Worm (Caenorhabditis elegans) whole organism, L3 larva: Measurements from ENCODE around the gene igdb-2.
"Not testable (repeated sequence)": the region's sequence is repeated elsewhere in the genome, so short reads cannot be mapped to it uniquely, and the experiment has no call there.

Source experiments
- R02D3.7 ChIP-seq: fragments of 150-350 bp; optimal IDR thresholded peaks from 2 replicates; lab custom pipeline; 2014; ENCODE audit warnings: missing biosample characterization, missing genetic modification characterization
- ama-1 ChIP-seq: fragments of 150-350 bp; optimal IDR thresholded peaks from 2 replicates; lab custom pipeline; 2018
- ceh-16 ChIP-seq: sonication (generic microtip); optimal IDR thresholded peaks from 2 replicates; lab custom pipeline; 2017; ENCODE audit warnings: missing biosample characterization, missing genetic modification characterization
- ceh-28 ChIP-seq: fragments of 150-350 bp; optimal IDR thresholded peaks from 2 replicates; lab custom pipeline; 2014; ENCODE audit warnings: missing biosample characterization, missing genetic modification reagents, missing genetic modification characterization
- ceh-9 ChIP-seq: sonication (generic microtip); optimal IDR thresholded peaks from 2 replicates; lab custom pipeline; 2018; ENCODE audit warnings: missing biosample characterization, missing genetic modification characterization
- daf-12 ChIP-seq: fragments of 150-350 bp; optimal IDR thresholded peaks from 2 replicates; lab custom pipeline; 2014; ENCODE audit warnings: missing biosample characterization, missing genetic modification reagents, missing genetic modification characterization
- elt-1 ChIP-seq: fragments of 150-350 bp; optimal IDR thresholded peaks from 2 replicates; lab custom pipeline; 2014; ENCODE audit warnings: missing biosample characterization, missing genetic modification characterization
- elt-2 ChIP-seq: sonication (generic microtip); optimal IDR thresholded peaks from 2 replicates; lab custom pipeline; 2016; ENCODE audit warnings: missing genetic modification reagents, mild to moderate bottlenecking, missing genetic modification characterization, missing compliant biosample characterization
- eor-1 ChIP-seq, 2 experiments: fragments of 150-350 bp; optimal IDR thresholded peaks; 2 replicates each; lab custom pipeline; 2014 to 2018; ENCODE audit warnings: missing biosample characterization in 2 of 2, missing genetic modification characterization in 2 of 2
- fkh-10 ChIP-seq: sonication (generic microtip); optimal IDR thresholded peaks from 2 replicates; lab custom pipeline; 2017; ENCODE audit warnings: missing biosample characterization, missing genetic modification reagents, missing genetic modification characterization
- fos-1 ChIP-seq: fragments of 150-350 bp; optimal IDR thresholded peaks from 2 replicates; lab custom pipeline; 2014; ENCODE audit warnings: missing biosample characterization, missing genetic modification characterization
- jun-1 ChIP-seq: fragments of 150-350 bp; optimal IDR thresholded peaks from 2 replicates; lab custom pipeline; 2014; ENCODE audit warnings: missing biosample characterization, missing genetic modification reagents, missing genetic modification characterization
- lin-15B ChIP-seq: fragments of 150-350 bp; optimal IDR thresholded peaks from 2 replicates; lab custom pipeline; 2014; ENCODE audit warnings: missing biosample characterization, missing genetic modification characterization
- lin-39 ChIP-seq: fragments of 150-350 bp; optimal IDR thresholded peaks from 2 replicates; lab custom pipeline; 2018; ENCODE audit warnings: missing biosample characterization, missing genetic modification reagents, missing genetic modification characterization
- lsy-12 ChIP-seq: sonication (generic microtip); optimal IDR thresholded peaks from 2 replicates; lab custom pipeline; 2016; ENCODE audit warnings: mild to moderate bottlenecking, missing genetic modification characterization, missing compliant biosample characterization
- mdl-1 ChIP-seq: fragments of 150-350 bp; optimal IDR thresholded peaks from 2 replicates; lab custom pipeline; 2014; ENCODE audit warnings: missing biosample characterization, missing genetic modification characterization
- mml-1 ChIP-seq: fragments of 150-350 bp; sonication (generic microtip); optimal IDR thresholded peaks from 3 replicates; lab custom pipeline; 2014; ENCODE audit warnings: missing biosample characterization, missing genetic modification characterization
- nfya-1 ChIP-seq: sonication (generic microtip); optimal IDR thresholded peaks from 2 replicates; lab custom pipeline; 2017; ENCODE audit warnings: missing genetic modification characterization, mild to moderate bottlenecking, missing compliant biosample characterization, antibody characterized with exemption, moderate library complexity; ENCODE audit not compliant: insufficient read depth
- nhr-11 ChIP-seq: fragments of 150-350 bp; optimal IDR thresholded peaks from 2 replicates; lab custom pipeline; 2014; ENCODE audit warnings: missing biosample characterization, missing genetic modification characterization
- nhr-12 ChIP-seq: fragments of 150-350 bp; optimal IDR thresholded peaks from 2 replicates; lab custom pipeline; 2014; ENCODE audit warnings: missing biosample characterization, missing genetic modification characterization
- nhr-23 ChIP-seq: fragments of 150-350 bp; optimal IDR thresholded peaks from 2 replicates; lab custom pipeline; 2014; ENCODE audit warnings: missing biosample characterization, missing genetic modification reagents, missing genetic modification characterization
- nhr-237 ChIP-seq: fragments of 150-350 bp; optimal IDR thresholded peaks from 2 replicates; lab custom pipeline; 2014; ENCODE audit warnings: missing biosample characterization, missing genetic modification characterization
- nhr-25 ChIP-seq: sonication (generic microtip); optimal IDR thresholded peaks from 2 replicates; lab custom pipeline; 2017; ENCODE audit warnings: missing biosample characterization, missing genetic modification characterization
- nhr-28 ChIP-seq: fragments of 150-350 bp; optimal IDR thresholded peaks from 2 replicates; lab custom pipeline; 2014; ENCODE audit warnings: missing biosample characterization, missing genetic modification characterization
- nhr-67 ChIP-seq: fragments of 150-350 bp; optimal IDR thresholded peaks from 2 replicates; lab custom pipeline; 2014; ENCODE audit warnings: missing biosample characterization, missing genetic modification characterization
- nhr-76 ChIP-seq: fragments of 150-350 bp; sonication (generic microtip); optimal IDR thresholded peaks from 5 replicates; lab custom pipeline; 2014; ENCODE audit warnings: missing biosample characterization, missing genetic modification characterization
- nhr-77 ChIP-seq: fragments of 150-350 bp; optimal IDR thresholded peaks from 2 replicates; lab custom pipeline; 2014; ENCODE audit warnings: missing biosample characterization, missing genetic modification characterization
- pha-4 ChIP-seq: fragments of 150-350 bp; optimal IDR thresholded peaks from 2 replicates; lab custom pipeline; 2014; ENCODE audit warnings: missing biosample characterization, missing genetic modification reagents, missing genetic modification characterization
- pqm-1 ChIP-seq: fragments of 150-350 bp; optimal IDR thresholded peaks from 2 replicates; lab custom pipeline; 2017; ENCODE audit warnings: missing biosample characterization, missing genetic modification characterization, inconsistent platforms
- sea-2 ChIP-seq: fragments of 150-350 bp; sonication (generic microtip); optimal IDR thresholded peaks from 4 replicates; lab custom pipeline; 2014; ENCODE audit warnings: missing biosample characterization, missing genetic modification reagents, missing genetic modification characterization
- skn-1 ChIP-seq: fragments of 150-350 bp; optimal IDR thresholded peaks from 2 replicates; lab custom pipeline; 2014; ENCODE audit warnings: missing biosample characterization, missing genetic modification characterization
- snpc-4 ChIP-seq: fragments of 150-350 bp; optimal IDR thresholded peaks from 2 replicates; lab custom pipeline; 2014; ENCODE audit warnings: missing biosample characterization, missing genetic modification characterization
- tbx-2 ChIP-seq: sonication (generic microtip); optimal IDR thresholded peaks from 2 replicates; lab custom pipeline; 2016; ENCODE audit warnings: mild to moderate bottlenecking, missing genetic modification characterization, missing compliant biosample characterization
- unc-62 ChIP-seq: fragments of 150-350 bp; sonication (generic microtip); optimal IDR thresholded peaks from 4 replicates; lab custom pipeline; 2014; ENCODE audit warnings: missing biosample characterization, missing genetic modification reagents, missing genetic modification characterization
- zag-1 ChIP-seq: fragments of 150-350 bp; optimal IDR thresholded peaks from 2 replicates; lab custom pipeline; 2014; ENCODE audit warnings: missing biosample characterization, missing genetic modification characterization
- ztf-4 ChIP-seq: fragments of 150-350 bp; optimal IDR thresholded peaks from 2 replicates; lab custom pipeline; 2014; ENCODE audit warnings: missing biosample characterization, missing genetic modification characterization

Gene igdb-2

DNA sequence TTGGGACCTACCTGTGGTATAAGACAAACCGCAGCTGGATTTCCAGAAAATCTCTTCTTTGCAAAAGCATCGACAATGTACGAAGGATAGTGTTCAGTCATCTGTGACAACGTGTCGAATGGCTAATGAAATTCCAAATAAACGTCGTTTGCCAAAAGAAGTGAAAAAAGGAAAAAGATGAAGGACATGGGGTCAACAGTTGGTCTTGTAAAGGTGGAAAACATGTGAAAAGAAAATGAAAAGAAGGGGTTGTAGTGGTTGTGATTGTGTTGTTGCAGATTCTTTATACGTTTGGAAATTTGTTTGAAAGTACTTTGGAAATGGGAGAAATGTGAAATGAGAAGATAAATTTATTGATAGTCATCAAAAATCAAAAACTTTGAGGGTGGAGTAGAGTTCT lies 8.5 kb downstream of the igdb-2 start, which contains the start of gene T04A11.1:
T04A11.1 (minus strand) TSS at position 101 of the 400 bp plus-strand sequence.
- TF ChIP-seq nhr-237 (tag; lab: Kevin White, UChicago); lin-39; fos-1 (tag; lab: Kevin White, UChicago): not testable (repeated sequence)

DNA sequence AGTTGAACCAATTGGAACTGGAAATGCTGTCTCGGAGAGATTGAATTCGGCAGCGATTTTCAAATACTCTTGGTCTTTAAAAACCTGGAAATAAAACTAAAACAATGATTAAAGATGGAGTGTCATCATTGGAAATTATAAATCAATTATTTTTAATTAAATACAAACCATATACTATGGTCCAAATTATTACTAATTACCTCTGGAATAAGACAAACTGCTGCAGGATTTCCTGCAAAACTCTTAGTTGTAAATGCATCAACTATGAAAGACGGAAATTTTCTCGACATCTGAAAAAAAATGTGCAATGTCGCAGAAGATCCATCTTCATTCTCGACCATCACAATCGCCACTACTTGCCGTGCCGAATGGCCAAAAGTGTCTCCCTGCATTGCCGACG lies 10.3 kb downstream of the igdb-2 start, which contains the start of gene igdb-1:
igdb-1 (plus strand) TSS at position 301 of the 400 bp plus-strand sequence.
- TF ChIP-seq pqm-1 (tag; lab: Kevin White, UChicago); skn-1 (tag; lab: Kevin White, UChicago); nhr-25: not testable (repeated sequence)

DNA sequence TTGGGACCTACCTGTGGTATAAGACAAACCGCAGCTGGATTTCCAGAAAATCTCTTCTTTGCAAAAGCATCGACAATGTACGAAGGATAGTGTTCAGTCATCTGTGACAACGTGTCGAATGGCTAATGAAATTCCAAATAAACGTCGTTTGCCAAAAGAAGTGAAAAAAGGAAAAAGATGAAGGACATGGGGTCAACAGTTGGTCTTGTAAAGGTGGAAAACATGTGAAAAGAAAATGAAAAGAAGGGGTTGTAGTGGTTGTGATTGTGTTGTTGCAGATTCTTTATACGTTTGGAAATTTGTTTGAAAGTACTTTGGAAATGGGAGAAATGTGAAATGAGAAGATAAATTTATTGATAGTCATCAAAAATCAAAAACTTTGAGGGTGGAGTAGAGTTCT lies 16.0 kb downstream of the igdb-2 start, which contains the start of gene T04A11.4:
T04A11.4 (minus strand) TSS at position 101 of the 400 bp plus-strand sequence.
- not testable (repeated sequence) for TF ChIP-seq fos-1 (tag; lab: Kevin White, UChicago); mdl-1; fkh-10

DNA sequence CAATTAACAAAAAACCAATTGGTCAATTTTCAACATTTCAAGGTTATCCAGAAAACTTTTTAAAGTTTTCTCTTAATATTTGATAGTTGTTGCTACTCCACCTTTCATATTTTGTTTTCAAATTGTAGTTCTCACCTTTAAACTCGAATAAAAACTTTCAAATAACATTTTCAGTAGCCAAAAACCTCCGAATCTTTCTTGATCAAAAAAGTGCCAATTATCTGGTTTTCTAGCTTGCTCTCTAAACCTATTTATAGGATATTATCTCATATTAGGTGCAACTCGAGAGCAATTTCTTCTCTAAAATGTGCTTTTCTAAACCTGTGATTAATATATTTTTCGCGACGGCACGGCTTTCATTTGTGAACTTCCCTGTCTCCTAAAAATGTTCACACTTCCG lies 18.7 kb downstream of the igdb-2 start, which contains the start of gene sru-26:
sru-26 (plus strand) TSS at position 301 of the 400 bp plus-strand sequence.
- TF ChIP-seq eor-1 (tag; optimal IDR thresholded peaks at IDR 0.05; lab: Kevin White, UChicago) (no peak), pqm-1 (tag; lab: Kevin White, UChicago) (no peak), elt-2 (tag; lab: Kevin White, UChicago) (no peak), ama-1 (no peak), lin-39 (no peak), snpc-4 (tag; lab: Kevin White, UChicago) (no peak), nhr-237 (tag; lab: Kevin White, UChicago) (no peak), nhr-76 (tag; lab: Kevin White, UChicago) (no peak)

DNA sequence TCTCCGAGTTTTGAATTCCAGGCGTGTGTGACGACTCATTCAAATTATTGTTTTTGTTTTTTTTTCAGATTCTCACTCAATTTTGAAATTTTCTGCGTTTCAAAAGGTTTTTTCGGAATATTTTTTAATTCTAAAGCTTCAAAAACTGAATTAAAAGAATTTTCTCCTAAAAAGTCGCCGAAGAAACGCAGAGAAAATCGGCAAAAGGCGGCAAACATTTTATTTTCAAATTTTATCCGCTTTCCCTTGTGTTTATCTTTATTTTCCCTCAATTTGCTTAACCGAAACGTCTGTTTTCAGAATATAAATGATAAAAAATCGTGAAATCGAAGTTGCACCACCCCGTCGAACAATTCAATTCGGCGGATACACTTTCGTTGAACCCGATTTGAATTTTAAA lies 22.0 kb downstream of the igdb-2 start, which contains the start of gene him-6:
him-6 (plus strand) TSS at position 301 of the 400 bp plus-strand sequence.
- TF ChIP-seq ztf-4 (tag; lab: Kevin White, UChicago) = no peak
- no peak for TF ChIP-seq nhr-77
- TF ChIP-seq nhr-23 (tag; lab: Kevin White, UChicago) = no peak
- TF ChIP-seq mml-1 (tag; lab: Kevin White, UChicago) = no peak
- no peak for TF ChIP-seq pha-4
- TF ChIP-seq zag-1 (tag; lab: Kevin White, UChicago) = no peak
- no peak for TF ChIP-seq lsy-12 (tag; lab: Kevin White, UChicago)
- TF ChIP-seq nhr-25 = no peak
- no peak for TF ChIP-seq jun-1 (tag; lab: Kevin White, UChicago)

DNA sequence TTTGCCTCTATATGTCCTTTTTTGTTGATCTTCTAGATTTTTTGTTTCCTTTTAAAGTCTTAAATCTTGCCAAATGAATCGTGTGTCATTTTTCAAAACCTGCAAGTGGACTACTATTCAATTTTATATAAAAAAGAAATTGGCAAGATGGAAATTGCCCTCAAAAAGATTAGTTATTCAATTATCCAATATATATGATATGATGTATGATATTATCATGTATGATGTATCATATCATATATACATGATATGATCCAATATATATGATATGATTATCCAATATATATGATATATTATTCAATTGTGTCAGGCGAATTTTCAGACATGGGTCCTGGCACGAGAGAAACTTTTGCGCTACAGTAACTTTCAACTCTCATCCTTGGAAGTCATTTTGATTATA lies 26.7 kb downstream of the igdb-2 start, which contains the start of gene sru-20:
sru-20 (plus strand) TSS at position 301 of the 400 bp plus-strand sequence.
- TF ChIP-seq nhr-77 (no peak), nhr-237 (tag; lab: Kevin White, UChicago) (no peak), ceh-9 (tag; lab: Kevin White, UChicago) (no peak), mdl-1 (no peak), nhr-28 (tag; lab: Kevin White, UChicago) (no peak), elt-1 (tag; lab: Kevin White, UChicago) (no peak), unc-62 (GFP tag; lab: Kevin White, UChicago) (no peak), pqm-1 (tag; lab: Kevin White, UChicago) (no peak), tbx-2 (tag; lab: Kevin White, UChicago) (no peak), skn-1 (tag; lab: Kevin White, UChicago) (no peak)

DNA sequence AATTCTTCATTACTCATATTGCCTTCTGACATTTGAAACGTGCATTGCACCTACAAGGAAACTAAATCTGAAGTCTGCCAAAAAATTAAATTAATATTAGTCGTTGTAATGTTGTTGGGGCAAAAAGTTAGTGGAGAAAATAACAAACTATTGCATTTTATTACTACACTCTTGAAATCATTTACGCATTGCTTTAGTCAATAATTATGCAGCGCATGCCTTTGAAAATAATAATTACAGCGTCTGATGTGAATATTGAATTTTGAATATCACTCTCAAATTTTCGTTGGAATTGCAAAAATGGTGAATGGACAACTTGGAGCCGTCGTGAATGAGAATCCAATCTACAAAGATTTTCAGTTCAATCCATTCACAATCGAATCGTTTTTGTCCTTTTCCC lies 29.8 kb downstream of the igdb-2 start, which contains the start of gene sru-19:
sru-19 (plus strand) TSS at position 301 of the 400 bp plus-strand sequence.
- no peak for TF ChIP-seq skn-1 (tag; lab: Kevin White, UChicago)
- TF ChIP-seq lin-15B (tag; lab: Kevin White, UChicago) = no peak
- no peak for TF ChIP-seq unc-62 (GFP tag; lab: Kevin White, UChicago)
- no peak for TF ChIP-seq snpc-4 (tag; lab: Kevin White, UChicago)
- TF ChIP-seq sea-2 (GFP tag; lab: Kevin White, UChicago) = no peak
- no peak for TF ChIP-seq nhr-76 (tag; lab: Kevin White, UChicago)
- no peak for TF ChIP-seq R02D3.7
- TF ChIP-seq ceh-28 (tag; lab: Kevin White, UChicago) = no peak
- no peak for TF ChIP-seq fos-1 (tag; lab: Kevin White, UChicago)
- TF ChIP-seq nhr-23 (tag; lab: Kevin White, UChicago) = no peak
- TF ChIP-seq nhr-12 (tag; lab: Kevin White, UChicago) = no peak
- TF ChIP-seq nhr-11 (tag; lab: Kevin White, UChicago) = no peak
- TF ChIP-seq ama-1 = no peak
- no peak for TF ChIP-seq ztf-4 (tag; lab: Kevin White, UChicago)
- TF ChIP-seq nhr-28 (tag; lab: Kevin White, UChicago) = no peak
- TF ChIP-seq nfya-1 (tag; lab: Kevin White, UChicago) = no peak
- TF ChIP-seq nhr-67 (tag; lab: Kevin White, UChicago) = no peak
- no peak for TF ChIP-seq daf-12 (tag; lab: Kevin White, UChicago)
- TF ChIP-seq ceh-16 (tag; lab: Kevin White, UChicago) = no peak
- TF ChIP-seq eor-1 (tag; optimal IDR thresholded peaks at IDR 0.05; lab: Kevin White, UChicago) = no peak
